Fruit fly (Drosophila melanogaster) whole organism, embryonic: ENCODE results near the gene Polr2I.

Source experiments
- Atf-2 ChIP-seq: fragments of 200-800 bp; sonication (Bioruptor generic); optimal IDR thresholded peaks from 2 replicates; lab custom pipeline; 2016; ENCODE audit warnings: missing biosample characterization, missing genetic modification characterization
- C15 ChIP-seq: fragments of 200-800 bp; sonication (Bioruptor generic); IDR thresholded peaks from 3 replicates; pipeline ENCODE4 v1.3.6; 2022; ENCODE audit warnings: missing biosample characterization, missing genetic modification characterization
- CG10147 ChIP-seq: fragments of 200-800 bp; sonication (Bioruptor generic); optimal IDR thresholded peaks from 2 replicates; lab custom pipeline; 2019; ENCODE audit warnings: missing biosample characterization, mild to moderate bottlenecking, missing genetic modification characterization, moderate library complexity
- CG1024 ChIP-seq: fragments of 200-800 bp; sonication (Bioruptor generic); IDR thresholded peaks from 2 replicates; pipeline ENCODE4 v1.3.6; 2022; ENCODE audit warnings: missing biosample characterization, missing genetic modification characterization
- CG10267 ChIP-seq: fragments of 200-800 bp; sonication (Bioruptor generic); optimal IDR thresholded peaks from 2 replicates; lab custom pipeline; 2018; ENCODE audit warnings: missing biosample characterization, mild to moderate bottlenecking, missing genetic modification characterization, moderate library complexity
- CG12071 ChIP-seq: fragments of 200-800 bp; sonication (Bioruptor generic); optimal IDR thresholded peaks from 3 replicates; lab custom pipeline; 2018; ENCODE audit warnings: missing biosample characterization, mild to moderate bottlenecking, missing genetic modification characterization
- CG12219 ChIP-seq: fragments of 200-800 bp; sonication (Bioruptor generic); optimal IDR thresholded peaks from 3 replicates; lab custom pipeline; 2018; ENCODE audit warnings: missing biosample characterization, mild to moderate bottlenecking, missing genetic modification characterization
- CG13894 ChIP-seq: fragments of 200-800 bp; sonication (Bioruptor generic); optimal IDR thresholded peaks from 3 replicates; lab custom pipeline; 2018; ENCODE audit warnings: missing biosample characterization, mild to moderate bottlenecking, missing genetic modification characterization, moderate library complexity
- CG14014 ChIP-seq: fragments of 200-800 bp; sonication (Bioruptor generic); IDR thresholded peaks from 2 replicates; pipeline ENCODE4 v1.3.6; 2022; ENCODE audit warnings: missing biosample characterization, missing genetic modification characterization
- CG14441 ChIP-seq: fragments of 200-800 bp; sonication (Bioruptor generic); IDR thresholded peaks from 2 replicates; pipeline ENCODE4 v1.3.6; 2022; ENCODE audit warnings: missing biosample characterization, missing genetic modification characterization
- CG14860 ChIP-seq: fragments of 200-800 bp; sonication (Bioruptor generic); IDR thresholded peaks from 3 replicates; pipeline ENCODE4 v1.3.6; 2022; ENCODE audit warnings: missing biosample characterization, missing genetic modification characterization; ENCODE audit not compliant: partially characterized antibody
- CG1647 ChIP-seq: fragments of 200-800 bp; sonication (Bioruptor generic); optimal IDR thresholded peaks from 3 replicates; lab custom pipeline; 2016; ENCODE audit warnings: missing biosample characterization, missing genetic modification characterization
- CG17568 ChIP-seq: fragments of 200-800 bp; sonication (Bioruptor generic); optimal IDR thresholded peaks from 2 replicates; lab custom pipeline; 2018; ENCODE audit warnings: missing biosample characterization, mild to moderate bottlenecking, missing genetic modification characterization, moderate library complexity
- CG18262 ChIP-seq: fragments of 200-800 bp; optimal IDR thresholded peaks from 3 replicates; lab custom pipeline; 2019; ENCODE audit warnings: missing biosample characterization, mild to moderate bottlenecking, missing genetic modification characterization, moderate library complexity
- CG18476 ChIP-seq: fragments of 200-800 bp; sonication (Bioruptor generic); optimal IDR thresholded peaks from 2 replicates; lab custom pipeline; 2016; ENCODE audit warnings: missing biosample characterization, mild to moderate bottlenecking, missing genetic modification characterization
- CG2202 ChIP-seq: fragments of 200-800 bp; sonication (Bioruptor generic); optimal IDR thresholded peaks from 2 replicates; lab custom pipeline; 2018; ENCODE audit warnings: missing biosample characterization, mild to moderate bottlenecking, missing genetic modification characterization
- CG32772 ChIP-seq: fragments of 200-800 bp; sonication (Bioruptor generic); IDR thresholded peaks from 2 replicates; pipeline ENCODE4 v1.3.6; 2022; ENCODE audit warnings: missing biosample characterization, missing genetic modification characterization
- CG4820 ChIP-seq: fragments of 200-800 bp; sonication (Bioruptor generic); optimal IDR thresholded peaks from 3 replicates; lab custom pipeline; 2016; ENCODE audit warnings: missing biosample characterization, missing genetic modification characterization
- CG6175 ChIP-seq: fragments of 200-800 bp; sonication (Bioruptor generic); IDR thresholded peaks from 3 replicates; pipeline ENCODE4 v1.3.6; 2022; ENCODE audit warnings: missing biosample characterization, missing genetic modification characterization
- CG6791 ChIP-seq: fragments of 200-800 bp; sonication (Bioruptor generic); IDR thresholded peaks from 3 replicates; pipeline ENCODE4 v1.3.6; 2022; ENCODE audit warnings: missing biosample characterization, missing genetic modification characterization; ENCODE audit not compliant: partially characterized antibody
- CkIIα-i1 ChIP-seq: fragments of 200-800 bp; sonication (Bioruptor generic); IDR thresholded peaks from 2 replicates; pipeline ENCODE4 v1.3.6; 2022; ENCODE audit warnings: missing biosample characterization, missing genetic modification characterization
- D ChIP-seq, 2 experiments: fragments of 200-800 bp in 1 of 2; fragments of >200 bp in 1 of 2; sonication (Bioruptor generic) in 1 of 2; optimal IDR thresholded peaks; 2 replicates in 1 of 2; 3 replicates in 1 of 2; lab custom pipeline; 2017; ENCODE audit warnings: mild to moderate bottlenecking in 1 of 2, missing biosample characterization in 1 of 2, missing genetic modification characterization in 1 of 2, missing genetic modification reagents in 1 of 2
- Drgx ChIP-seq: fragments of 200-800 bp; sonication (Bioruptor generic); IDR thresholded peaks from 2 replicates; pipeline ENCODE4 v1.3.6; 2022; ENCODE audit warnings: missing biosample characterization, missing genetic modification characterization
- Ets65A ChIP-seq: fragments of 200-800 bp; sonication (Bioruptor generic); peaks from one replicate; lab custom pipeline; 2016; ENCODE audit warnings: missing biosample characterization, missing genetic modification characterization
- Fer1 ChIP-seq: fragments of 200-800 bp; sonication (Bioruptor generic); optimal IDR thresholded peaks from 2 replicates; lab custom pipeline; 2017; ENCODE audit warnings: missing biosample characterization, mild to moderate bottlenecking, missing genetic modification characterization
- Max ChIP-seq: fragments of 200-800 bp; sonication (Bioruptor generic); optimal IDR thresholded peaks from 2 replicates; lab custom pipeline; 2016; ENCODE audit warnings: missing biosample characterization, mild to moderate bottlenecking, missing genetic modification characterization
- Mrtf ChIP-seq: fragments of 200-800 bp; sonication (Bioruptor generic); IDR thresholded peaks from 3 replicates; pipeline ENCODE4 v1.3.6; 2022; ENCODE audit warnings: missing biosample characterization, missing genetic modification characterization
- NC2α ChIP-seq: fragments of 200-800 bp; sonication (Bioruptor generic); optimal IDR thresholded peaks from 2 replicates; lab custom pipeline; 2016; ENCODE audit warnings: missing biosample characterization, missing genetic modification characterization
- NfI ChIP-seq: fragments of 200-800 bp; sonication (Bioruptor generic); optimal IDR thresholded peaks from 3 replicates; lab custom pipeline; 2018; ENCODE audit warnings: missing biosample characterization, mild to moderate bottlenecking, missing genetic modification characterization, moderate library complexity
- al ChIP-seq: fragments of 200-800 bp; sonication (Bioruptor generic); IDR thresholded peaks from 2 replicates; pipeline ENCODE4 v1.3.6; 2022; ENCODE audit warnings: missing biosample characterization, missing genetic modification characterization
- az2 ChIP-seq: fragments of 200-800 bp; sonication (Bioruptor generic); optimal IDR thresholded peaks from 3 replicates; lab custom pipeline; 2016; ENCODE audit warnings: missing biosample characterization, missing genetic modification characterization
- bbx ChIP-seq: fragments of 200-800 bp; sonication (Bioruptor generic); IDR thresholded peaks from 2 replicates; pipeline ENCODE4 v1.3.6; 2022; ENCODE audit warnings: missing biosample characterization, missing genetic modification characterization; ENCODE audit not compliant: partially characterized antibody
- cas ChIP-seq: fragments of 200-800 bp; sonication (Bioruptor generic); IDR thresholded peaks from 2 replicates; pipeline ENCODE4 v1.3.6; 2022; ENCODE audit warnings: missing biosample characterization, missing genetic modification characterization
- cg ChIP-seq: fragments of 200-800 bp; sonication (Bioruptor generic); optimal IDR thresholded peaks from 3 replicates; lab custom pipeline; 2019; ENCODE audit warnings: missing biosample characterization, mild to moderate bottlenecking, missing genetic modification characterization, moderate library complexity
- disco-r ChIP-seq: fragments of 200-800 bp; sonication (Bioruptor generic); optimal IDR thresholded peaks from 2 replicates; lab custom pipeline; 2016; ENCODE audit warnings: missing biosample characterization, missing genetic modification characterization
- dmrt11E ChIP-seq: fragments of 200-800 bp; sonication (Bioruptor generic); optimal IDR thresholded peaks from 3 replicates; lab custom pipeline; 2018; ENCODE audit warnings: missing biosample characterization, mild to moderate bottlenecking, missing genetic modification characterization, moderate library complexity
- emc ChIP-seq: fragments of 200-800 bp; sonication (Bioruptor generic); optimal IDR thresholded peaks from 2 replicates; lab custom pipeline; 2016; ENCODE audit warnings: missing biosample characterization, missing genetic modification characterization
- gce ChIP-seq: fragments of 200-800 bp; sonication (Bioruptor generic); IDR thresholded peaks from 3 replicates; pipeline ENCODE4 v1.3.6; 2022; ENCODE audit warnings: missing biosample characterization, missing genetic modification characterization
- ind ChIP-seq: fragments of 200-800 bp; sonication (Bioruptor generic); optimal IDR thresholded peaks from 3 replicates; lab custom pipeline; 2016; ENCODE audit warnings: missing biosample characterization, missing genetic modification characterization
- insv ChIP-seq, 2 experiments: fragments of 200-800 bp; sonication (Bioruptor generic); optimal IDR thresholded peaks; 3 replicates each; lab custom pipeline; 2016 to 2018; ENCODE audit warnings: missing biosample characterization in 2 of 2, missing genetic modification characterization in 2 of 2
- jing ChIP-seq: fragments of 200-800 bp; sonication (Bioruptor generic); optimal IDR thresholded peaks from 2 replicates; lab custom pipeline; 2018; ENCODE audit warnings: missing biosample characterization, mild to moderate bottlenecking, missing genetic modification characterization
- lab ChIP-seq: fragments of 200-800 bp; sonication (Bioruptor generic); optimal IDR thresholded peaks from 3 replicates; lab custom pipeline; 2017; ENCODE audit warnings: missing biosample characterization, missing genetic modification characterization, mild to moderate bottlenecking, moderate library complexity, missing genetic modification reagents
- ro ChIP-seq: fragments of 200-800 bp; sonication (Bioruptor generic); IDR thresholded peaks from 2 replicates; pipeline ENCODE4 v1.3.6; 2022; ENCODE audit warnings: missing biosample characterization, missing genetic modification characterization
- salm ChIP-seq: fragments of 200-800 bp; sonication (Bioruptor generic); optimal IDR thresholded peaks from 2 replicates; lab custom pipeline; 2018; ENCODE audit warnings: missing biosample characterization, mild to moderate bottlenecking, missing genetic modification characterization
- seq ChIP-seq: fragments of 200-800 bp; sonication (Bioruptor generic); IDR thresholded peaks from 2 replicates; pipeline ENCODE4 v1.3.6; 2022; ENCODE audit warnings: missing biosample characterization, missing genetic modification characterization
- slbo ChIP-seq: fragments of 200-800 bp; sonication (Bioruptor generic); IDR thresholded peaks from 2 replicates; pipeline ENCODE4 v1.3.6; 2022; ENCODE audit warnings: missing biosample characterization, missing genetic modification characterization
- sna ChIP-seq: fragments of 200-800 bp; sonication (Bioruptor generic); IDR thresholded peaks from 2 replicates; pipeline ENCODE4 v1.3.6; 2022; ENCODE audit warnings: missing biosample characterization, missing genetic modification characterization; ENCODE audit not compliant: partially characterized antibody
- stc ChIP-seq: fragments of 200-800 bp; sonication (Bioruptor generic); IDR thresholded peaks from 2 replicates; pipeline ENCODE4 v1.3.6; 2022; ENCODE audit warnings: missing biosample characterization, missing genetic modification characterization
- sug ChIP-seq: fragments of 200-800 bp; optimal IDR thresholded peaks from 2 replicates; lab custom pipeline; 2019; ENCODE audit warnings: missing biosample characterization, mild to moderate bottlenecking, missing genetic modification characterization, moderate library complexity
- tio ChIP-seq: fragments of 200-800 bp; sonication (Bioruptor generic); optimal IDR thresholded peaks from 2 replicates; lab custom pipeline; 2017; ENCODE audit warnings: missing biosample characterization, missing genetic modification characterization, inconsistent platforms
- zfh1 ChIP-seq: fragments of 200-800 bp; sonication (Bioruptor generic); IDR thresholded peaks from 3 replicates; pipeline ENCODE4 v1.3.6; 2022; ENCODE audit warnings: missing biosample characterization, missing genetic modification characterization

The Polr2I gene

DNA sequence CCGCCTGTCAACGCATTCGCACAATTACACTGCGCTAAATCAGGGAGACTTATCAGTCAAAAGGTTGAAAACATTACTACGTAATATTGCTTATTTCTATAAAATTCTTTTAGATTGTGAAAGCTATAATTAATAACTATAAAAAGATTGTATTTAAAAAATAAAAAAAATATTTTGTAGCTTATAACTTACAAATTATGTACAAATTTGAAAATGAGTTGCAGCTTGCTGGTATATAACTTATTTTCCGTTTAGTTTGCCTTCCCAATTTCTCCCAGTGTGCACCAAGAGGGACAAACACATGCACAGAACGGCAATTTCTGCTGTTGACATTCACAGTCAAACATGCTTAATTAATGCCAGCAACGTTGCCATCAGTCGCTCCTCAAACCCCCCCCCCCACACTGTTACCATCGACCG, 44.9 kb downstream of the Polr2I start (continued):
- TF ChIP-seq CG18476 (peak; percentile 49), salm (tag; lab: Kevin White, UChicago) (peak; percentile 42), cas (no peak), CG4820 (GFP tag; lab: Kevin White, UChicago) (peak; percentile 62), CG14014 (GFP tag; lab: Robert Waterston, UW) (0 out of 2 replicates have a peak, but pooled peaks have one; percentile 38), CG14860 (GFP tag; lab: Robert Waterston, UW) (no peak), disco-r (GFP tag; lab: Kevin White, UChicago) (no peak), jing (peak; percentile 0), D (optimal IDR thresholded peaks at IDR 0.05; lab: Kevin White, UChicago) (no peak), D (GFP tag; optimal IDR thresholded peaks at IDR 0.05; lab: Kevin White, UChicago) (peak; percentile 69), C15 (GFP tag; lab: Robert Waterston, UW) (0 out of 3 replicates have a peak, but pooled peaks have one; percentile 42), CG6791 (GFP tag; lab: Robert Waterston, UW) (no peak), ro (GFP tag; lab: Robert Waterston, UW) (no peak; the same call in 1 of the 2 replicates), CG12071 (GFP tag; lab: Kevin White, UChicago) (peak; percentile 39), CG1024 (GFP tag; lab: Robert Waterston, UW) (no peak; the same call in 1 of the 2 replicates), CG10147 (GFP tag; lab: Kevin White, UChicago) (peak; percentile 86), CG2202 (tag; lab: Kevin White, UChicago) (no peak), Fer1 (GFP tag; lab: Kevin White, UChicago) (peak; percentile 89), Drgx (peak; percentile 86), cg (no peak), CG6175 (no peak), ind (GFP tag; lab: Kevin White, UChicago) (peak; percentile 72), Ets65A (GFP tag; lab: Kevin White, UChicago) (no peak), CG1647 (GFP tag; lab: Kevin White, UChicago) (no peak), dmrt11E (tag; lab: Kevin White, UChicago) (peak; percentile 44), Atf-2 (GFP tag; lab: Kevin White, UChicago) (no peak), seq (GFP tag; lab: Robert Waterston, UW) (peak; percentile 44; the same call in 1 of the 2 replicates), CG32772 (peak; percentile 60; the same call in 1 of the 2 replicates), lab (peak; percentile 90), stc (GFP tag; lab: Robert Waterston, UW) (peak; percentile 57), Max (GFP tag; lab: Kevin White, UChicago) (peak; percentile 14), emc (GFP tag; lab: Kevin White, UChicago) (no peak), CG17568 (GFP tag; lab: Kevin White, UChicago) (no peak), zfh1 (GFP tag; lab: Robert Waterston, UW) (no peak; the same call in 2 of the 3 replicates), NfI (GFP tag; lab: Kevin White, UChicago) (peak; percentile 44), insv (GFP tag; optimal IDR thresholded peaks at IDR 0.05; lab: Kevin White, UChicago) (no peak), sug (tag; lab: Kevin White, UChicago) (peak; percentile 60), NC2α (GFP tag; lab: Kevin White, UChicago) (no peak), Mrtf (no peak), sna (GFP tag; lab: Robert Waterston, UW) (no peak), CG18262 (tag; lab: Kevin White, UChicago) (peak; percentile 81), CG10267 (tag; lab: Kevin White, UChicago) (peak; percentile 71), CkIIα-i1 (GFP tag; lab: Robert Waterston, UW) (no peak), CG13894 (peak; percentile 36), bbx (GFP tag; lab: Robert Waterston, UW) (no peak), CG14441 (GFP tag; lab: Robert Waterston, UW) (peak; percentile 40), az2 (peak; percentile 58), al (GFP tag; lab: Robert Waterston, UW) (peak; percentile 46), tio (GFP tag; lab: Kevin White, UChicago) (peak; percentile 13), gce (GFP tag; lab: Robert Waterston, UW) (no peak), CG12219 (peak; percentile 4), slbo (GFP tag; lab: Robert Waterston, UW) (peak; percentile 68)
